Fruit fly (Drosophila melanogaster) whole organism, embryonic: ENCODE data around the gene CG8774.

Source experiments
- CG10209 ChIP-seq: fragments of 200-800 bp; sonication (Bioruptor generic); optimal IDR thresholded peaks from 3 replicates; lab custom pipeline; 2017; ENCODE audit warnings: missing biosample characterization, mild to moderate bottlenecking, missing genetic modification characterization, missing genetic modification reagents
- CG10366 ChIP-seq: fragments of 200-800 bp; sonication (Bioruptor generic); IDR thresholded peaks from 2 replicates; pipeline ENCODE4 v1.3.6; 2022; ENCODE audit warnings: missing biosample characterization, missing genetic modification characterization
- CG11695 ChIP-seq: fragments of 200-800 bp; sonication (Bioruptor generic); IDR thresholded peaks from 3 replicates; pipeline ENCODE4 v1.3.6; 2022; ENCODE audit warnings: missing biosample characterization, missing genetic modification characterization
- CG14014 ChIP-seq: fragments of 200-800 bp; sonication (Bioruptor generic); IDR thresholded peaks from 2 replicates; pipeline ENCODE4 v1.3.6; 2022; ENCODE audit warnings: missing biosample characterization, missing genetic modification characterization
- CG14050 ChIP-seq: fragments of 200-800 bp; sonication (Bioruptor generic); IDR thresholded peaks from 3 replicates; pipeline ENCODE4 v1.3.6; 2022; ENCODE audit warnings: missing biosample characterization, missing genetic modification characterization
- CG14441 ChIP-seq: fragments of 200-800 bp; sonication (Bioruptor generic); IDR thresholded peaks from 2 replicates; pipeline ENCODE4 v1.3.6; 2022; ENCODE audit warnings: missing biosample characterization, missing genetic modification characterization
- CG17328 ChIP-seq: fragments of 200-800 bp; sonication (Bioruptor generic); IDR thresholded peaks from 2 replicates; pipeline ENCODE4 v1.3.6; 2022; ENCODE audit warnings: missing biosample characterization, missing genetic modification characterization
- CG17568 ChIP-seq: fragments of 200-800 bp; sonication (Bioruptor generic); optimal IDR thresholded peaks from 2 replicates; lab custom pipeline; 2018; ENCODE audit warnings: missing biosample characterization, mild to moderate bottlenecking, missing genetic modification characterization, moderate library complexity
- CG17612 ChIP-seq: fragments of 200-800 bp; sonication (Bioruptor generic); IDR thresholded peaks from 2 replicates; pipeline ENCODE4 v1.3.6; 2022; ENCODE audit warnings: missing biosample characterization, missing genetic modification characterization
- CG18262 ChIP-seq: fragments of 200-800 bp; optimal IDR thresholded peaks from 3 replicates; lab custom pipeline; 2019; ENCODE audit warnings: missing biosample characterization, mild to moderate bottlenecking, missing genetic modification characterization, moderate library complexity
- CG32767 ChIP-seq: fragments of 200-800 bp; sonication (Bioruptor generic); IDR thresholded peaks from 2 replicates; pipeline ENCODE4 v1.3.6; 2022; ENCODE audit warnings: missing biosample characterization, missing genetic modification characterization
- CG3281 ChIP-seq: fragments of 200-800 bp; sonication (Bioruptor generic); optimal IDR thresholded peaks from 3 replicates; lab custom pipeline; 2017; ENCODE audit warnings: missing biosample characterization, mild to moderate bottlenecking, missing genetic modification characterization
- CG34422 ChIP-seq: fragments of 200-800 bp; sonication (Bioruptor generic); IDR thresholded peaks from 3 replicates; pipeline ENCODE4 v1.3.6; 2022; ENCODE audit warnings: missing biosample characterization, missing genetic modification characterization
- CG6791 ChIP-seq: fragments of 200-800 bp; sonication (Bioruptor generic); IDR thresholded peaks from 3 replicates; pipeline ENCODE4 v1.3.6; 2022; ENCODE audit warnings: missing biosample characterization, missing genetic modification characterization; ENCODE audit not compliant: partially characterized antibody
- CG8388 ChIP-seq: fragments of 200-800 bp; sonication (Bioruptor generic); optimal IDR thresholded peaks from 2 replicates; lab custom pipeline; 2019; ENCODE audit warnings: missing biosample characterization, mild to moderate bottlenecking, missing genetic modification characterization, moderate library complexity
- E2f2 ChIP-seq: fragments of 200-800 bp; sonication (Bioruptor generic); IDR thresholded peaks from 2 replicates; pipeline ENCODE4 v1.3.6; 2022; ENCODE audit warnings: missing biosample characterization, missing genetic modification characterization
- GATAe ChIP-seq: fragments of 200-800 bp; sonication (Bioruptor generic); conservative IDR thresholded peaks from 2 replicates; pipeline ENCODE4 v1.3.6; 2022; ENCODE audit warnings: missing biosample characterization, missing genetic modification characterization
- H2.0 ChIP-seq: fragments of 200-800 bp; sonication (Bioruptor generic); IDR thresholded peaks from 2 replicates; pipeline ENCODE4 v1.3.6; 2022; ENCODE audit warnings: missing biosample characterization, missing genetic modification characterization
- NfI ChIP-seq: fragments of 200-800 bp; sonication (Bioruptor generic); optimal IDR thresholded peaks from 3 replicates; lab custom pipeline; 2018; ENCODE audit warnings: missing biosample characterization, mild to moderate bottlenecking, missing genetic modification characterization, moderate library complexity
- Oli ChIP-seq: fragments of 200-800 bp; sonication (Bioruptor generic); optimal IDR thresholded peaks from 2 replicates; lab custom pipeline; 2018; ENCODE audit warnings: missing biosample characterization, mild to moderate bottlenecking, missing genetic modification characterization, moderate library complexity
- Poxn ChIP-seq: fragments of 200-800 bp; sonication (Bioruptor generic); IDR thresholded peaks from 2 replicates; pipeline ENCODE4 v1.3.6; 2022; ENCODE audit warnings: missing biosample characterization, missing genetic modification characterization
- Rx ChIP-seq: fragments of 200-800 bp; sonication (Bioruptor generic); IDR thresholded peaks from 2 replicates; pipeline ENCODE4 v1.3.6; 2022; ENCODE audit warnings: missing biosample characterization, missing genetic modification characterization
- Sox102F ChIP-seq: fragments of 200-800 bp; sonication (Bioruptor generic); optimal IDR thresholded peaks from 2 replicates; lab custom pipeline; 2018; ENCODE audit warnings: missing biosample characterization, mild to moderate bottlenecking, missing genetic modification characterization, moderate library complexity
- Xbp1 ChIP-seq: fragments of 200-800 bp; sonication (Bioruptor generic); optimal IDR thresholded peaks from 3 replicates; lab custom pipeline; 2016; ENCODE audit warnings: missing biosample characterization, mild to moderate bottlenecking, missing genetic modification characterization
- ara ChIP-seq: fragments of 200-800 bp; sonication (Bioruptor generic); IDR thresholded peaks from 2 replicates; pipeline ENCODE4 v1.3.6; 2022; ENCODE audit warnings: missing biosample characterization, missing genetic modification characterization
- ase ChIP-seq: fragments of 200-800 bp; sonication (Bioruptor generic); IDR thresholded peaks from 3 replicates; pipeline ENCODE4 v1.3.6; 2022; ENCODE audit warnings: missing biosample characterization, missing genetic modification characterization
- ci ChIP-seq: fragments of 200-800 bp; sonication (Bioruptor generic); IDR thresholded peaks from 3 replicates; pipeline ENCODE4 v1.3.6; 2022; ENCODE audit warnings: missing biosample characterization, missing genetic modification characterization
- dmrt99B ChIP-seq: fragments of 200-800 bp; sonication (Bioruptor generic); optimal IDR thresholded peaks from 2 replicates; lab custom pipeline; 2018; ENCODE audit warnings: missing biosample characterization, mild to moderate bottlenecking, missing genetic modification characterization, moderate library complexity
- dpn ChIP-seq, 2 experiments: fragments of 200-800 bp; sonication (Bioruptor generic); optimal IDR thresholded peaks; 3 replicates each; lab custom pipeline; 2016; ENCODE audit warnings: missing biosample characterization in 2 of 2, missing genetic modification characterization in 2 of 2
- dysf ChIP-seq: fragments of 200-800 bp; sonication (Bioruptor generic); IDR thresholded peaks from 3 replicates; pipeline ENCODE4 v1.3.6; 2022; ENCODE audit warnings: missing biosample characterization, missing genetic modification characterization
- fd96Cb ChIP-seq: fragments of 200-800 bp; sonication (Bioruptor generic); optimal IDR thresholded peaks from 2 replicates; lab custom pipeline; 2018; ENCODE audit warnings: missing biosample characterization, mild to moderate bottlenecking, missing genetic modification characterization, moderate library complexity
- gem ChIP-seq: fragments of 200-800 bp; sonication (Bioruptor generic); optimal IDR thresholded peaks from 2 replicates; lab custom pipeline; 2019; ENCODE audit warnings: missing biosample characterization, mild to moderate bottlenecking, missing genetic modification characterization, moderate library complexity
- gsb-n ChIP-seq: fragments of 200-800 bp; sonication (Bioruptor generic); optimal IDR thresholded peaks from 3 replicates; lab custom pipeline; 2018; ENCODE audit warnings: missing biosample characterization, mild to moderate bottlenecking, missing genetic modification characterization
- insv ChIP-seq, 2 experiments: fragments of 200-800 bp; sonication (Bioruptor generic); optimal IDR thresholded peaks; 3 replicates each; lab custom pipeline; 2016 to 2018; ENCODE audit warnings: missing biosample characterization in 2 of 2, missing genetic modification characterization in 2 of 2
- ken ChIP-seq: fragments of 200-800 bp; sonication (Bioruptor generic); IDR thresholded peaks from 3 replicates; pipeline ENCODE4 v1.3.6; 2022; ENCODE audit warnings: missing biosample characterization, missing genetic modification characterization
- kni ChIP-seq: fragments of 200-800 bp; sonication (Bioruptor generic); optimal IDR thresholded peaks from 3 replicates; lab custom pipeline; 2017; ENCODE audit warnings: mild to moderate bottlenecking, missing biosample characterization, missing genetic modification reagents, missing genetic modification characterization
- lab ChIP-seq: fragments of 200-800 bp; sonication (Bioruptor generic); optimal IDR thresholded peaks from 3 replicates; lab custom pipeline; 2017; ENCODE audit warnings: missing biosample characterization, missing genetic modification characterization, mild to moderate bottlenecking, moderate library complexity, missing genetic modification reagents
- nmo ChIP-seq: fragments of 200-800 bp; sonication (Bioruptor generic); optimal IDR thresholded peaks from 2 replicates; lab custom pipeline; 2018; ENCODE audit warnings: missing biosample characterization, mild to moderate bottlenecking, missing genetic modification characterization, moderate library complexity
- row ChIP-seq: fragments of 200-800 bp; sonication (Bioruptor generic); IDR thresholded peaks from 3 replicates; pipeline ENCODE4 v1.3.6; 2022; ENCODE audit warnings: missing biosample characterization, missing genetic modification characterization
- sens ChIP-seq: fragments of 200-800 bp; sonication (Bioruptor generic); peaks from one replicate; lab custom pipeline; 2016; ENCODE audit warnings: missing biosample characterization, missing genetic modification characterization
- sisA ChIP-seq: fragments of 200-800 bp; sonication (Bioruptor generic); IDR thresholded peaks from 2 replicates; pipeline ENCODE4 v1.3.6; 2022; ENCODE audit warnings: missing biosample characterization, missing genetic modification characterization
- slbo ChIP-seq: fragments of 200-800 bp; sonication (Bioruptor generic); IDR thresholded peaks from 2 replicates; pipeline ENCODE4 v1.3.6; 2022; ENCODE audit warnings: missing biosample characterization, missing genetic modification characterization
- toy ChIP-seq: fragments of 200-800 bp; sonication (Bioruptor generic); IDR thresholded peaks from 2 replicates; pipeline ENCODE4 v1.3.6; 2022; ENCODE audit warnings: missing biosample characterization, missing genetic modification characterization
- unpg ChIP-seq: fragments of 200-800 bp; sonication (Bioruptor generic); optimal IDR thresholded peaks from 3 replicates; lab custom pipeline; 2018; ENCODE audit warnings: missing biosample characterization, mild to moderate bottlenecking, missing genetic modification characterization, moderate library complexity
- vvl ChIP-seq: fragments of 200-800 bp; sonication (Bioruptor generic); IDR thresholded peaks from 2 replicates; pipeline ENCODE4 v1.3.6; 2022; ENCODE audit warnings: missing biosample characterization, missing genetic modification characterization
- wor ChIP-seq: fragments of 200-800 bp; sonication (Bioruptor generic); IDR thresholded peaks from 2 replicates; pipeline ENCODE4 v1.3.6; 2022; ENCODE audit warnings: missing biosample characterization, missing genetic modification characterization
- zfh1 ChIP-seq: fragments of 200-800 bp; sonication (Bioruptor generic); IDR thresholded peaks from 3 replicates; pipeline ENCODE4 v1.3.6; 2022; ENCODE audit warnings: missing biosample characterization, missing genetic modification characterization

CG8774 gene

DNA sequence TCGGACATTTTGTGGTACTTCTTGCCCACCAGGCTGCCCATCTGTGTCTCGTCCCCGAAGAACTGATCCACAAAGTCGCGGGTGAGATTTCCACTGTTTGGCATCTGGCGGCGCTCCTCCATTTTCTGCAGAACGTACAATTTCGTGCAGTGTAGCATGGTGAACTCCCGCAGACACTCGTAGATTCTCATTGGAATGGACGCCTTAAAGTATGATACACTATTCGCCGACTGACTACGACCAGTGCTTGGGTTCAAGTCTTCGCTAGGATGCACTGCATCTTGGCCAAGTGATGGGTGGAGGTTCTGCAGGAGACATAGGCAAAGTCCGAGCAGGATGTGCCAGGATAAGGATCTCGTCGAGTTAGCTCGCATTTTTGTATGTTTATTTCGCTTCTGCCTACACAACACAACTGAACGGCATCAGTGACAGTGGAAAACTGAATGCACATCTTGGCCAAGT is 12.4 kb upstream of the CG8774 start, which contains the start of gene CG15888 (continued):
- TF ChIP-seq ase (no peak), gsb-n (tag; lab: Kevin White, UChicago) (no peak), CG14014 (GFP tag; lab: Robert Waterston, UW) (no peak), CG6791 (no peak), CG3281 (no peak), CG11695 (no peak), CG17612 (GFP tag; lab: Robert Waterston, UW) (no peak), insv (GFP tag; optimal IDR thresholded peaks at IDR 0.05; lab: Kevin White, UChicago) (peak in 1 of 2 experiments; percentile 85), toy (GFP tag; lab: Robert Waterston, UW) (no peak)

DNA sequence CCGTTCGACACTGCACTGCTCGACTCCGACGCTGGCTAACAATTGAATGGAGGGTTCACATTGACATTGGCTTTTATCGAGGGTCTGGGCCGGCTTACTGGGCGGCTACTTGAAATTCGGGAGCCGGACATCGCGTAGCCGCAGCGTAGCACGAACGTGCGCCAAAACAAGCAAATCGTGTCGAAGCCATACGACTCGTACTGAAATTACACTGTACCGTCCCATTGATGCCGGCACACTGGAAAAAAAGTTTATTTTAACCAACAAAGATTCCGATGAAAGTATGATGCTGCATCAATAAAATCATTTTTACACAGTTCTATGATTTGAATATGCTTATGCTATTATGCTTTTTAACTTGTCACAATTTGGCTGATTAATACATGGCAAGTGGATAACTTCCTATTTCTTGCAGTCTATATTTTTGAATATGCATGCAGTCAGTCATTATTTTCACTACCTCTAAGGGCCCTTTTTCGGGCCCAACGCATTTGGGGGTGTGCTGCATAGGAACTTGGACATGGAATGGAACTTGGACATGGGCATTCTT is 9.7 kb upstream of the CG8774 start, which contains the start of gene apn:
TSS of gene apn (minus strand) at position 51 of the 550 bp plus-strand sequence.
- TF ChIP-seq Rx (GFP tag; lab: Robert Waterston, UW) (0 out of 2 replicates have a peak, but pooled peaks have one; percentile 5), lab (GFP tag; lab: Kevin White, UChicago) (peak; percentile 23), unpg (GFP tag; lab: Kevin White, UChicago) (peak; percentile 25), CG14014 (GFP tag; lab: Robert Waterston, UW) (no peak), CG18262 (no peak), row (peak; percentile 36; the same call in 1 of the 3 replicates), CG10366 (peak; percentile 48), E2f2 (GFP tag; lab: Robert Waterston, UW) (0 out of 2 replicates have a peak, but pooled peaks have one; percentile 19), CG34422 (GFP tag; lab: Robert Waterston, UW) (0 out of 3 replicates have a peak, but pooled peaks have one; percentile 9), CG14441 (GFP tag; lab: Robert Waterston, UW) (peak; percentile 36; the same call in 1 of the 2 replicates), CG17328 (GFP tag; lab: Robert Waterston, UW) (peak; percentile 65; the same call in 1 of the 2 replicates), CG14050 (GFP tag; lab: Robert Waterston, UW) (peak; percentile 31; the same call in 1 of the 3 replicates), kni (GFP tag; lab: Kevin White, UChicago) (peak; percentile 66), CG17568 (GFP tag; lab: Kevin White, UChicago) (no peak), CG32767 (GFP tag; lab: Robert Waterston, UW) (no peak), dmrt99B (tag; lab: Kevin White, UChicago) (peak; percentile 48), ken (GFP tag; lab: Robert Waterston, UW) (0 out of 3 replicates have a peak, but pooled peaks have one; percentile 19), wor (GFP tag; lab: Robert Waterston, UW) (0 out of 2 replicates have a peak, but pooled peaks have one; percentile 23), Xbp1 (GFP tag; lab: Kevin White, UChicago) (peak; percentile 4), Poxn (GFP tag; lab: Robert Waterston, UW) (no peak), sisA (GFP tag; lab: Robert Waterston, UW) (peak; percentile 37; the same call in 1 of the 2 replicates), fd96Cb (peak; percentile 1), slbo (GFP tag; lab: Robert Waterston, UW) (0 out of 2 replicates have a peak, but pooled peaks have one; percentile 3), H2.0 (GFP tag; lab: Robert Waterston, UW) (0 out of 2 replicates have a peak, but pooled peaks have one; percentile 7), dpn (GFP tag; optimal IDR thresholded peaks at IDR 0.05; lab: Kevin White, UChicago) (peak in 1 of 2 experiments; percentile 37), Oli (tag; lab: Kevin White, UChicago) (peak; percentile 42), gem (tag; lab: Kevin White, UChicago) (no peak), Sox102F (peak; percentile 55), NfI (GFP tag; lab: Kevin White, UChicago) (no peak), ci (GFP tag; lab: Robert Waterston, UW) (peak; percentile 50; the same call in 2 of the 3 replicates), CG10209 (GFP tag; lab: Kevin White, UChicago) (peak; percentile 11), ara (GFP tag; lab: Robert Waterston, UW) (no peak), CG8388 (GFP tag; lab: Kevin White, UChicago) (peak; percentile 37), sens (peak; percentile 83), vvl (GFP tag; lab: Robert Waterston, UW) (peak; percentile 58), zfh1 (GFP tag; lab: Robert Waterston, UW) (peak; percentile 30; the same call in 1 of the 3 replicates), dysf (GFP tag; lab: Robert Waterston, UW) (0 out of 3 replicates have a peak, but pooled peaks have one; percentile 41), nmo (GFP tag; lab: Kevin White, UChicago) (peak; percentile 4), GATAe (GFP tag; lab: Robert Waterston, UW) (no peak)
